Worm (Caenorhabditis elegans) whole organism, late embryonic: ENCODE results near the gene F53A10.2.

Source experiments
- C08G9.2 ChIP-seq: sonication (generic microtip); optimal IDR thresholded peaks from 2 replicates; lab custom pipeline; 2016; ENCODE audit warnings: mild to moderate bottlenecking, missing genetic modification characterization, moderate library complexity, missing compliant biosample characterization
- F13H6.1 ChIP-seq: sonication (generic microtip); optimal IDR thresholded peaks from 2 replicates; lab custom pipeline; 2016; ENCODE audit warnings: missing genetic modification characterization, missing compliant biosample characterization
- K09A11.1 ChIP-seq: sonication (generic microtip); optimal IDR thresholded peaks from 2 replicates; lab custom pipeline; 2017; ENCODE audit warnings: antibody characterized with exemption, mild to moderate bottlenecking, missing genetic modification characterization, missing compliant biosample characterization; ENCODE audit not compliant: insufficient read depth
- ahr-1 ChIP-seq: sonication (generic microtip); optimal IDR thresholded peaks from 2 replicates; lab custom pipeline; 2016; ENCODE audit warnings: missing genetic modification characterization, missing compliant biosample characterization
- ceh-18 ChIP-seq: sonication (generic microtip); optimal IDR thresholded peaks from 2 replicates; lab custom pipeline; 2016; ENCODE audit warnings: missing genetic modification characterization, missing compliant biosample characterization
- ceh-2 ChIP-seq: sonication (generic microtip); optimal IDR thresholded peaks from 2 replicates; lab custom pipeline; 2016; ENCODE audit warnings: missing genotype, missing genetic modification characterization, missing compliant biosample characterization
- ceh-22 ChIP-seq: sonication (generic microtip); optimal IDR thresholded peaks from 2 replicates; lab custom pipeline; 2017; ENCODE audit warnings: missing biosample characterization, missing genetic modification characterization
- ceh-24 ChIP-seq: sonication (generic microtip); optimal IDR thresholded peaks from 2 replicates; lab custom pipeline; 2016; ENCODE audit warnings: mild to moderate bottlenecking, missing genetic modification characterization, missing compliant biosample characterization
- ceh-30 ChIP-seq: fragments of 150-350 bp; optimal IDR thresholded peaks from 2 replicates; lab custom pipeline; 2014; ENCODE audit warnings: missing biosample characterization, missing genetic modification characterization
- ceh-31 ChIP-seq: sonication (generic microtip); optimal IDR thresholded peaks from 2 replicates; lab custom pipeline; 2016; ENCODE audit warnings: missing genetic modification characterization, missing compliant biosample characterization
- ceh-34 ChIP-seq: sonication (generic microtip); optimal IDR thresholded peaks from 2 replicates; lab custom pipeline; 2016; ENCODE audit warnings: mild to moderate bottlenecking, missing genetic modification characterization, missing compliant biosample characterization
- ceh-6 ChIP-seq: fragments of 200-800 bp; sonication (Bioruptor generic); optimal IDR thresholded peaks from 2 replicates; lab custom pipeline; 2018; ENCODE audit warnings: mild to moderate bottlenecking, missing genetic modification characterization, missing compliant biosample characterization
- ceh-9 ChIP-seq: sonication (generic microtip); optimal IDR thresholded peaks from 2 replicates; lab custom pipeline; 2016; ENCODE audit warnings: mild to moderate bottlenecking, missing genetic modification characterization, inconsistent platforms, missing compliant biosample characterization
- che-1 ChIP-seq: sonication (generic microtip); optimal IDR thresholded peaks from 2 replicates; lab custom pipeline; 2016; ENCODE audit warnings: mild to moderate bottlenecking, missing genetic modification characterization, missing compliant biosample characterization
- dve-1 ChIP-seq: sonication (generic microtip); optimal IDR thresholded peaks from 2 replicates; lab custom pipeline; 2017; ENCODE audit warnings: antibody characterized with exemption, mild to moderate bottlenecking, missing genetic modification characterization, missing compliant biosample characterization
- elt-2 ChIP-seq: sonication (generic microtip); optimal IDR thresholded peaks from 2 replicates; lab custom pipeline; 2016; ENCODE audit warnings: missing genetic modification reagents, missing genetic modification characterization, missing compliant biosample characterization
- elt-4 ChIP-seq: sonication (generic microtip); optimal IDR thresholded peaks from 2 replicates; lab custom pipeline; 2016; ENCODE audit warnings: missing genetic modification characterization, missing compliant biosample characterization
- ets-4 ChIP-seq: sonication (generic microtip); optimal IDR thresholded peaks from 2 replicates; lab custom pipeline; 2016; ENCODE audit warnings: missing genetic modification characterization, missing compliant biosample characterization
- eyg-1 ChIP-seq: sonication (generic microtip); optimal IDR thresholded peaks from 2 replicates; lab custom pipeline; 2016; ENCODE audit warnings: missing genotype, missing genetic modification characterization, missing compliant biosample characterization
- fax-1 ChIP-seq: sonication (generic microtip); optimal IDR thresholded peaks from 2 replicates; lab custom pipeline; 2016; ENCODE audit warnings: missing genotype, missing genetic modification characterization, missing compliant biosample characterization
- fkh-10 ChIP-seq: fragments of 150-350 bp; optimal IDR thresholded peaks from 2 replicates; lab custom pipeline; 2014; ENCODE audit warnings: missing biosample characterization, missing genetic modification reagents, missing genetic modification characterization
- hlh-15 ChIP-seq: sonication (generic microtip); optimal IDR thresholded peaks from 2 replicates; lab custom pipeline; 2016; ENCODE audit warnings: missing genetic modification characterization, missing compliant biosample characterization
- hlh-30 ChIP-seq: sonication (generic microtip); optimal IDR thresholded peaks from 2 replicates; lab custom pipeline; 2017; ENCODE audit warnings: antibody characterized with exemption, missing genetic modification characterization, missing compliant biosample characterization; ENCODE audit not compliant: insufficient read depth
- hlh-6 ChIP-seq: sonication (generic microtip); optimal IDR thresholded peaks from 2 replicates; lab custom pipeline; 2016; ENCODE audit warnings: missing genotype, missing genetic modification characterization, missing compliant biosample characterization
- hlh-8 ChIP-seq: sonication (generic microtip); optimal IDR thresholded peaks from 2 replicates; lab custom pipeline; 2016; ENCODE audit warnings: missing genotype, missing genetic modification characterization, missing compliant biosample characterization
- mec-3 ChIP-seq: sonication (generic microtip); optimal IDR thresholded peaks from 2 replicates; lab custom pipeline; 2016; ENCODE audit warnings: borderline replicate concordance, missing genetic modification characterization, missing compliant biosample characterization
- nfya-1 ChIP-seq: sonication (generic microtip); optimal IDR thresholded peaks from 2 replicates; lab custom pipeline; 2017; ENCODE audit warnings: missing genetic modification characterization, mild to moderate bottlenecking, missing compliant biosample characterization, antibody characterized with exemption, moderate library complexity
- nhr-11 ChIP-seq: fragments of 150-350 bp; optimal IDR thresholded peaks from 2 replicates; lab custom pipeline; 2014; ENCODE audit warnings: missing biosample characterization, missing genetic modification characterization
- npax-4 ChIP-seq: sonication (generic microtip); optimal IDR thresholded peaks from 2 replicates; lab custom pipeline; 2016; ENCODE audit warnings: missing genetic modification characterization, missing compliant biosample characterization
- pros-1 ChIP-seq: fragments of 150-350 bp; optimal IDR thresholded peaks from 2 replicates; lab custom pipeline; 2014; ENCODE audit warnings: missing biosample characterization, missing genetic modification reagents, missing genetic modification characterization
- ref-2 ChIP-seq: sonication (generic microtip); optimal IDR thresholded peaks from 2 replicates; lab custom pipeline; 2016; ENCODE audit warnings: missing genetic modification characterization, missing compliant biosample characterization
- rnt-1 ChIP-seq: sonication (generic microtip); optimal IDR thresholded peaks from 2 replicates; lab custom pipeline; 2016; ENCODE audit warnings: missing genetic modification characterization, missing compliant biosample characterization
- sdc-2 ChIP-seq: sonication (generic microtip); optimal IDR thresholded peaks from 2 replicates; lab custom pipeline; 2016; ENCODE audit warnings: missing genotype, missing genetic modification characterization, missing compliant biosample characterization
- syd-9 ChIP-seq: sonication (generic microtip); optimal IDR thresholded peaks from 2 replicates; lab custom pipeline; 2016; ENCODE audit warnings: mild to moderate bottlenecking, missing genetic modification characterization, moderate library complexity, missing compliant biosample characterization
- tbx-2 ChIP-seq: sonication (generic microtip); optimal IDR thresholded peaks from 2 replicates; lab custom pipeline; 2016; ENCODE audit warnings: missing genetic modification characterization, missing compliant biosample characterization
- unc-42 ChIP-seq: sonication (generic microtip); optimal IDR thresholded peaks from 2 replicates; lab custom pipeline; 2016; ENCODE audit warnings: missing genotype, missing genetic modification characterization, missing compliant biosample characterization
- unc-55 ChIP-seq: sonication (generic microtip); optimal IDR thresholded peaks from 2 replicates; lab custom pipeline; 2017; ENCODE audit warnings: missing biosample characterization, missing genetic modification reagents, missing genetic modification characterization
- ztf-16 ChIP-seq: sonication (generic microtip); optimal IDR thresholded peaks from 2 replicates; lab custom pipeline; 2017; ENCODE audit warnings: missing genetic modification characterization, missing compliant biosample characterization

F53A10.2 gene

DNA sequence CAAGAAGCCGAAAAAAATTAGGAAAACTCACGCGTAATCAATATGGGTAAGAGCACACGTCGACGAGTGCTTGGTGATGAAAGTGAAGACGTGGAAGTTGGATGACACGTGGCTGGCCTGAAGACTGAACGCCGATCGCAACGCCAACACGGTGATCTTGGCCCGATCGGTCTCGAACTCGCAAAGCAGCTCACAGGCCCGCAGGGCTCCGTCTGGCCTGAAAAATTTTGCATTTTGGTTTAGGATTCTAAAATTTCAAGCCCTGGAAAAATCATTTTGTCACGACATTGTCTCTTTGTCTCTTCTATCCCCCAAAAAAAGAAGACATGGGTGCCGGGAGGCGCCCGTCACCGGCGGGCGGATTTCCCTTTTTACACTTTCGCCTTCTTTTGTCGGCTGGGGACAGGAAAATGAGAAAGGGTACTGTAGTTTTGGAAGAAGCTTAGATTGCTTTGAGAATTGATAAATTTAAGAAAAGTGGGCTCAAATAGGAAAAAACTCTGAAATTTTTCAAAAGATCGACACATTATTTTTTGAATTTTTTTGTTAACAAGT lies 44.1 kb downstream of the F53A10.2 start:
- TF ChIP-seq fax-1 (tag; lab: Kevin White, UChicago) = no peak
- TF ChIP-seq ets-4 (tag; lab: Kevin White, UChicago) = no peak
- TF ChIP-seq ceh-34 = no peak
- TF ChIP-seq hlh-30 (tag; lab: Kevin White, UChicago) = no peak
- TF ChIP-seq C08G9.2 (tag; lab: Kevin White, UChicago) = no peak
- TF ChIP-seq rnt-1 (tag; lab: Kevin White, UChicago) = no peak
- TF ChIP-seq ahr-1 (tag; lab: Kevin White, UChicago) = no peak
- no peak for TF ChIP-seq ceh-30
- TF ChIP-seq ceh-24 (tag; lab: Kevin White, UChicago) = no peak

DNA sequence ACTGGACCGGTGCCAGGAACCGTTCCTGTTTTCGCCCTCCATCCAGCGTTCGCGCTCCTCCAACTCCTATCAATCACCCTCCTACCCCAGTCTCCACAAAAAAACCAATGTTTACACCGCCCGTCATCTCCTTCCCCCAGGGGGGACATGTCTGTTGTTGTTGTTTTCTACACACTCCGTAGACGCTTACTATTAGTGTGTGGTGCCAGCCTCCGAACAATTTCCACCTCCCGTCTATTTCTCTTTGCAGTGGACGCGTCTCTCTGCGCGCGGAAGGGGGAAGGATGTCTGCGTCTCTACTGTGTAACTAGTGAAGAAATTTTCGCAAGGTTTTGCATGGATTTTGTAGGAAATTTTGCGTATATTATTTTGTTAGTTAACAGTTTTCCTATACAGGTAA lies 45.3 kb downstream of the F53A10.2 start:
- TF ChIP-seq elt-2 (tag; lab: Kevin White, UChicago) = peak; percentile 20
- TF ChIP-seq ceh-9 (tag; lab: Kevin White, UChicago) = no peak
- peak; percentile 62 for TF ChIP-seq nfya-1 (tag; lab: Kevin White, UChicago)
- no peak for TF ChIP-seq eyg-1 (tag; lab: Kevin White, UChicago)
- peak; percentile 72 for TF ChIP-seq ref-2 (tag; lab: Kevin White, UChicago)
- no peak for TF ChIP-seq ceh-30
- TF ChIP-seq unc-55 (GFP tag; lab: Kevin White, UChicago) = peak; percentile 79
- TF ChIP-seq C08G9.2 (tag; lab: Kevin White, UChicago) = peak; percentile 16
- TF ChIP-seq ceh-6 (GFP tag; lab: Kevin White, UChicago) = peak; percentile 30
- peak; percentile 26 for TF ChIP-seq F13H6.1
- peak; percentile 39 for TF ChIP-seq ztf-16 (tag; lab: Kevin White, UChicago)
- TF ChIP-seq ceh-31 (tag; lab: Kevin White, UChicago) = peak; percentile 51
- peak; percentile 4 for TF ChIP-seq hlh-6
- TF ChIP-seq npax-4 (tag; lab: Kevin White, UChicago) = no peak
- TF ChIP-seq fkh-10 (GFP tag; lab: Kevin White, UChicago) = no peak
- TF ChIP-seq sdc-2 (tag; lab: Kevin White, UChicago) = no peak
- peak; percentile 29 for TF ChIP-seq ceh-34
- no peak for TF ChIP-seq nhr-11 (tag; lab: Kevin White, UChicago)
- peak; percentile 15 for TF ChIP-seq ceh-18 (tag; lab: Kevin White, UChicago)
- TF ChIP-seq tbx-2 (tag; lab: Kevin White, UChicago) = peak; percentile 58
- peak; percentile 4 for TF ChIP-seq che-1 (tag; lab: Kevin White, UChicago)
- peak; percentile 23 for TF ChIP-seq dve-1 (tag; lab: Kevin White, UChicago)
- peak; percentile 1 for TF ChIP-seq syd-9
- TF ChIP-seq ceh-2 (tag; lab: Kevin White, UChicago) = peak; percentile 40
- peak; percentile 22 for TF ChIP-seq rnt-1 (tag; lab: Kevin White, UChicago)
- TF ChIP-seq, all 69 proteins: peak for 18

- no peak for TF ChIP-seq ceh-22
- no peak for TF ChIP-seq hlh-8 (tag; lab: Kevin White, UChicago)
- no peak for TF ChIP-seq elt-4 (tag; lab: Kevin White, UChicago)
- TF ChIP-seq unc-42 (tag; lab: Kevin White, UChicago) = no peak
- TF ChIP-seq mec-3 = peak; percentile 28
- TF ChIP-seq K09A11.1 (tag; lab: Kevin White, UChicago) = no peak
- TF ChIP-seq ceh-18 (tag; lab: Kevin White, UChicago) = no peak
- TF ChIP-seq hlh-15 = no peak
- no peak for TF ChIP-seq fkh-10 (GFP tag; lab: Kevin White, UChicago)
- TF ChIP-seq pros-1 = no peak
- peak; percentile 2 for TF ChIP-seq C08G9.2 (tag; lab: Kevin White, UChicago)
These were observed 47.3 kb downstream of the F53A10.2 start for ce11 chrII:1244420-1244959.
